Worm (Caenorhabditis elegans) whole organism, mixed stage, embryonic: Measurements from ENCODE around the gene Y62H9A.13.

Experiments used
- ceh-39 ChIP-seq: fragments of 150-350 bp; optimal IDR thresholded peaks from 2 replicates; lab custom pipeline; 2014; ENCODE audit warnings: missing biosample characterization, missing genetic modification characterization
- elt-1 ChIP-seq: sonication (generic microtip); optimal IDR thresholded peaks from 2 replicates; lab custom pipeline; 2017; ENCODE audit warnings: missing genetic modification characterization, mild to moderate bottlenecking, missing compliant biosample characterization, antibody characterized with exemption, moderate library complexity, borderline replicate concordance; ENCODE audit not compliant: insufficient read depth
- hlh-1 ChIP-seq: fragments of 150-350 bp; optimal IDR thresholded peaks from 2 replicates; lab custom pipeline; 2014; ENCODE audit warnings: missing biosample characterization, missing genetic modification reagents, missing genetic modification characterization
- lsy-2 ChIP-seq: fragments of 150-350 bp; optimal IDR thresholded peaks from 2 replicates; lab custom pipeline; 2014; ENCODE audit warnings: missing biosample characterization, missing genetic modification characterization
- nhr-12 ChIP-seq: fragments of 150-350 bp; optimal IDR thresholded peaks from 2 replicates; lab custom pipeline; 2014; ENCODE audit warnings: missing biosample characterization, missing genetic modification characterization
- nhr-28 ChIP-seq: fragments of 150-350 bp; optimal IDR thresholded peaks from 2 replicates; lab custom pipeline; 2014; ENCODE audit warnings: missing biosample characterization, missing genetic modification characterization
- pha-4 ChIP-seq: fragments of 150-350 bp; optimal IDR thresholded peaks from 2 replicates; lab custom pipeline; 2018; ENCODE audit warnings: missing biosample characterization, missing genetic modification reagents, missing genetic modification characterization
- sem-2 ChIP-seq: fragments of 200-800 bp; sonication (Bioruptor generic); optimal IDR thresholded peaks from 2 replicates; lab custom pipeline; 2018; ENCODE audit warnings: mild to moderate bottlenecking, missing genetic modification characterization, missing compliant biosample characterization
- unc-39 ChIP-seq: fragments of 150-350 bp; optimal IDR thresholded peaks from 2 replicates; lab custom pipeline; 2014; ENCODE audit warnings: missing biosample characterization, missing genetic modification characterization
- unc-62 ChIP-seq: fragments of 150-350 bp; optimal IDR thresholded peaks from 2 replicates; lab custom pipeline; 2014; ENCODE audit warnings: missing biosample characterization, missing genetic modification reagents, missing genetic modification characterization
- ztf-11 ChIP-seq: fragments of 150-350 bp; optimal IDR thresholded peaks from 2 replicates; lab custom pipeline; 2014; ENCODE audit warnings: missing biosample characterization, missing genetic modification characterization

ce11 chrX:11916705-11917104, at the start of gene Y62H9A.13:
- TF ChIP-seq unc-62 (GFP tag; lab: Kevin White, UChicago) = no peak
- TF ChIP-seq nhr-12 (tag; lab: Kevin White, UChicago) = no peak
- TF ChIP-seq unc-39 (tag; lab: Kevin White, UChicago) = no peak
- no peak for TF ChIP-seq nhr-28 (tag; lab: Kevin White, UChicago)
- TF ChIP-seq ceh-39 (tag; lab: Kevin White, UChicago) = no peak
- TF ChIP-seq ztf-11 = no peak
- TF ChIP-seq sem-2 = no peak
- TF ChIP-seq pha-4 (tag; lab: Kevin White, UChicago) = no peak
- no peak for TF ChIP-seq elt-1 (tag; lab: Kevin White, UChicago)
- no peak for TF ChIP-seq hlh-1 (tag; lab: Kevin White, UChicago)
- no peak for TF ChIP-seq lsy-2 (tag; lab: Kevin White, UChicago)
